Fruit fly (Drosophila melanogaster) whole organism, embryonic: ENCODE data around the gene Fbp1.

Experiments
- Ada2b ChIP-seq: fragments of 200-800 bp; sonication (Bioruptor generic); IDR thresholded peaks from 2 replicates; pipeline ENCODE4 v1.3.6; 2022; ENCODE audit warnings: missing biosample characterization, missing genetic modification characterization
- Adf1 ChIP-seq: fragments of 200-800 bp; sonication (Bioruptor generic); IDR thresholded peaks from 2 replicates; pipeline ENCODE4 v1.3.6; 2022; ENCODE audit warnings: missing biosample characterization, missing genetic modification characterization
- CG10209 ChIP-seq: fragments of 200-800 bp; sonication (Bioruptor generic); optimal IDR thresholded peaks from 3 replicates; lab custom pipeline; 2017; ENCODE audit warnings: missing biosample characterization, mild to moderate bottlenecking, missing genetic modification characterization, missing genetic modification reagents
- CG10267 ChIP-seq: fragments of 200-800 bp; sonication (Bioruptor generic); optimal IDR thresholded peaks from 2 replicates; lab custom pipeline; 2018; ENCODE audit warnings: missing biosample characterization, mild to moderate bottlenecking, missing genetic modification characterization, moderate library complexity
- CG10959 ChIP-seq: fragments of 200-800 bp; sonication (Bioruptor generic); IDR thresholded peaks from 2 replicates; pipeline ENCODE4 v1.3.6; 2022; ENCODE audit warnings: missing biosample characterization, missing genetic modification characterization
- CG13424 ChIP-seq: fragments of 200-800 bp; sonication (Bioruptor generic); optimal IDR thresholded peaks from 2 replicates; lab custom pipeline; 2019; ENCODE audit warnings: missing biosample characterization, mild to moderate bottlenecking, missing genetic modification characterization, moderate library complexity
- CG14014 ChIP-seq: fragments of 200-800 bp; sonication (Bioruptor generic); IDR thresholded peaks from 2 replicates; pipeline ENCODE4 v1.3.6; 2022; ENCODE audit warnings: missing biosample characterization, missing genetic modification characterization
- CG15514 ChIP-seq: fragments of 200-800 bp; sonication (Bioruptor generic); optimal IDR thresholded peaks from 3 replicates; lab custom pipeline; 2017; ENCODE audit warnings: missing biosample characterization, missing genetic modification characterization, mild to moderate bottlenecking, moderate library complexity, missing genetic modification reagents
- CG1602 ChIP-seq: fragments of 200-800 bp; sonication (Bioruptor generic); optimal IDR thresholded peaks from 3 replicates; lab custom pipeline; 2016; ENCODE audit warnings: missing biosample characterization, missing genetic modification characterization
- CG16815 ChIP-seq: fragments of 200-800 bp; sonication (Bioruptor generic); optimal IDR thresholded peaks from 3 replicates; lab custom pipeline; 2017; ENCODE audit warnings: missing biosample characterization, mild to moderate bottlenecking, missing genetic modification characterization
- CG17912 ChIP-seq: fragments of 200-800 bp; sonication (Bioruptor generic); optimal IDR thresholded peaks from 2 replicates; lab custom pipeline; 2018; ENCODE audit warnings: missing biosample characterization, mild to moderate bottlenecking, missing genetic modification characterization
- CG18262 ChIP-seq: fragments of 200-800 bp; optimal IDR thresholded peaks from 3 replicates; lab custom pipeline; 2019; ENCODE audit warnings: missing biosample characterization, mild to moderate bottlenecking, missing genetic modification characterization, moderate library complexity
- CG2116 ChIP-seq: fragments of 200-800 bp; sonication (Bioruptor generic); optimal IDR thresholded peaks from 3 replicates; lab custom pipeline; 2018; ENCODE audit warnings: missing biosample characterization, mild to moderate bottlenecking, missing genetic modification characterization
- CG2712 ChIP-seq: fragments of 200-800 bp; optimal IDR thresholded peaks from 3 replicates; lab custom pipeline; 2019; ENCODE audit warnings: missing biosample characterization, mild to moderate bottlenecking, missing genetic modification characterization, moderate library complexity
- CG34376 ChIP-seq: fragments of 200-800 bp; sonication (Bioruptor generic); optimal IDR thresholded peaks from 2 replicates; lab custom pipeline; 2018; ENCODE audit warnings: missing biosample characterization, mild to moderate bottlenecking, missing genetic modification characterization
- CG4282 ChIP-seq: fragments of 200-800 bp; sonication (Bioruptor generic); optimal IDR thresholded peaks from 2 replicates; lab custom pipeline; 2016; ENCODE audit warnings: missing biosample characterization, missing genetic modification characterization
- CG4730 ChIP-seq: fragments of 200-800 bp; sonication (Bioruptor generic); IDR thresholded peaks from 2 replicates; pipeline ENCODE4 v1.3.6; 2022; ENCODE audit warnings: missing biosample characterization, missing genetic modification characterization
- CG5953 ChIP-seq: fragments of 200-800 bp; sonication (Bioruptor generic); IDR thresholded peaks from 2 replicates; pipeline ENCODE4 v1.3.6; 2022; ENCODE audit warnings: missing biosample characterization, missing genetic modification characterization
- CG6272 ChIP-seq: fragments of 200-800 bp; sonication (Bioruptor generic); IDR thresholded peaks from 2 replicates; pipeline ENCODE4 v1.3.6; 2022; ENCODE audit warnings: missing biosample characterization, missing genetic modification characterization
- CG7839 ChIP-seq: fragments of 200-800 bp; sonication (Bioruptor generic); optimal IDR thresholded peaks from 3 replicates; lab custom pipeline; 2018; ENCODE audit warnings: missing biosample characterization, mild to moderate bottlenecking, missing genetic modification characterization, moderate library complexity
- Fer1 ChIP-seq: fragments of 200-800 bp; sonication (Bioruptor generic); optimal IDR thresholded peaks from 2 replicates; lab custom pipeline; 2017; ENCODE audit warnings: missing biosample characterization, mild to moderate bottlenecking, missing genetic modification characterization
- Gsc ChIP-seq: fragments of 200-800 bp; sonication (Bioruptor generic); IDR thresholded peaks from 2 replicates; pipeline ENCODE4 v1.3.6; 2022; ENCODE audit warnings: missing biosample characterization, missing genetic modification characterization
- Hr78 ChIP-seq, 2 experiments: fragments of 200-800 bp in 1 of 2; fragments of >200 bp in 1 of 2; sonication (Bioruptor generic) in 1 of 2; optimal IDR thresholded peaks; 2 replicates each; lab custom pipeline; 2017 to 2019; ENCODE audit warnings: missing biosample characterization in 2 of 2, missing genetic modification characterization in 2 of 2, mild to moderate bottlenecking in 1 of 2, moderate library complexity in 1 of 2
- MBD-R2 ChIP-seq: fragments of 200-800 bp; sonication (Bioruptor generic); IDR thresholded peaks from 2 replicates; pipeline ENCODE4 v1.3.6; 2022; ENCODE audit warnings: missing biosample characterization, missing genetic modification characterization
- NC2α ChIP-seq: fragments of 200-800 bp; sonication (Bioruptor generic); optimal IDR thresholded peaks from 2 replicates; lab custom pipeline; 2016; ENCODE audit warnings: missing biosample characterization, missing genetic modification characterization
- NfI ChIP-seq: fragments of 200-800 bp; sonication (Bioruptor generic); optimal IDR thresholded peaks from 3 replicates; lab custom pipeline; 2018; ENCODE audit warnings: missing biosample characterization, mild to moderate bottlenecking, missing genetic modification characterization, moderate library complexity
- Pdp1 ChIP-seq, 2 experiments: fragments of 200-800 bp; sonication (Bioruptor generic); optimal IDR thresholded peaks; 3 replicates each; lab custom pipeline; 2016; ENCODE audit warnings: missing biosample characterization in 2 of 2, missing genetic modification characterization in 2 of 2, mild to moderate bottlenecking in 1 of 2, moderate library complexity in 1 of 2
- Side ChIP-seq: fragments of 200-800 bp; sonication (Bioruptor generic); optimal IDR thresholded peaks from 2 replicates; lab custom pipeline; 2016; ENCODE audit warnings: missing biosample characterization, missing genetic modification characterization
- Sox100B ChIP-seq: fragments of 200-800 bp; sonication (Bioruptor generic); optimal IDR thresholded peaks from 3 replicates; lab custom pipeline; 2018; ENCODE audit warnings: missing biosample characterization, mild to moderate bottlenecking, missing genetic modification characterization
- amos ChIP-seq: fragments of 200-800 bp; sonication (Bioruptor generic); IDR thresholded peaks from 2 replicates; pipeline ENCODE4 v1.3.6; 2022; ENCODE audit warnings: missing biosample characterization, missing genetic modification characterization; ENCODE audit not compliant: partially characterized antibody
- cad ChIP-seq: fragments of >200 bp; optimal IDR thresholded peaks from 2 replicates; lab custom pipeline; 2017; ENCODE audit warnings: missing biosample characterization, missing genetic modification characterization
- cg ChIP-seq: fragments of 200-800 bp; sonication (Bioruptor generic); optimal IDR thresholded peaks from 3 replicates; lab custom pipeline; 2019; ENCODE audit warnings: missing biosample characterization, mild to moderate bottlenecking, missing genetic modification characterization, moderate library complexity
- chif ChIP-seq, 2 experiments: fragments of 200-800 bp; sonication (Bioruptor generic); optimal IDR thresholded peaks; 3 replicates each; lab custom pipeline; 2016; ENCODE audit warnings: missing biosample characterization in 2 of 2, missing genetic modification characterization in 2 of 2
- corto ChIP-seq: fragments of 200-800 bp; sonication (Bioruptor generic); optimal IDR thresholded peaks from 2 replicates; lab custom pipeline; 2016; ENCODE audit warnings: missing biosample characterization, mild to moderate bottlenecking, missing genetic modification characterization, moderate library complexity
- da ChIP-seq: fragments of 200-800 bp; sonication (Bioruptor generic); optimal IDR thresholded peaks from 2 replicates; lab custom pipeline; 2016; ENCODE audit warnings: missing biosample characterization, missing genetic modification characterization
- dmrt11E ChIP-seq: fragments of 200-800 bp; sonication (Bioruptor generic); optimal IDR thresholded peaks from 3 replicates; lab custom pipeline; 2018; ENCODE audit warnings: missing biosample characterization, mild to moderate bottlenecking, missing genetic modification characterization, moderate library complexity
- emc ChIP-seq: fragments of 200-800 bp; sonication (Bioruptor generic); optimal IDR thresholded peaks from 2 replicates; lab custom pipeline; 2016; ENCODE audit warnings: missing biosample characterization, missing genetic modification characterization
- fd64A ChIP-seq: fragments of 200-800 bp; sonication (Bioruptor generic); optimal IDR thresholded peaks from 3 replicates; lab custom pipeline; 2018; ENCODE audit warnings: missing biosample characterization, mild to moderate bottlenecking, missing genetic modification characterization
- fu2 ChIP-seq: fragments of 200-800 bp; sonication (Bioruptor generic); optimal IDR thresholded peaks from 2 replicates; lab custom pipeline; 2016; ENCODE audit warnings: missing biosample characterization, missing genetic modification characterization
- gsb ChIP-seq: fragments of 200-800 bp; sonication (Bioruptor generic); IDR thresholded peaks from 2 replicates; pipeline ENCODE4 v1.3.6; 2022; ENCODE audit warnings: missing biosample characterization, missing genetic modification characterization
- gt ChIP-seq: fragments of 200-800 bp; sonication (Bioruptor generic); IDR thresholded peaks from 2 replicates; pipeline ENCODE4 v1.3.6; 2022; ENCODE audit warnings: missing biosample characterization, missing genetic modification characterization
- lilli ChIP-seq: fragments of 200-800 bp; sonication (Bioruptor generic); optimal IDR thresholded peaks from 3 replicates; lab custom pipeline; 2016; ENCODE audit warnings: missing biosample characterization, missing genetic modification characterization
- nau ChIP-seq: fragments of 200-800 bp; sonication (Bioruptor generic); optimal IDR thresholded peaks from 3 replicates; lab custom pipeline; 2017; ENCODE audit warnings: missing biosample characterization, mild to moderate bottlenecking, missing genetic modification characterization, missing genetic modification reagents
- schlank ChIP-seq: fragments of 200-800 bp; sonication (Bioruptor generic); optimal IDR thresholded peaks from 2 replicates; lab custom pipeline; 2018; ENCODE audit warnings: missing biosample characterization, mild to moderate bottlenecking, missing genetic modification characterization
- sd ChIP-seq: fragments of 200-800 bp; sonication (Bioruptor generic); optimal IDR thresholded peaks from 3 replicates; lab custom pipeline; 2018; ENCODE audit warnings: missing biosample characterization, mild to moderate bottlenecking, missing genetic modification characterization, moderate library complexity
- shn ChIP-seq: fragments of 200-800 bp; sonication (Bioruptor generic); optimal IDR thresholded peaks from 3 replicates; lab custom pipeline; 2016; ENCODE audit warnings: missing biosample characterization, missing genetic modification characterization
- sna ChIP-seq: fragments of 200-800 bp; sonication (Bioruptor generic); IDR thresholded peaks from 2 replicates; pipeline ENCODE4 v1.3.6; 2022; ENCODE audit warnings: missing biosample characterization, missing genetic modification characterization; ENCODE audit not compliant: partially characterized antibody
- stc ChIP-seq: fragments of 200-800 bp; sonication (Bioruptor generic); IDR thresholded peaks from 2 replicates; pipeline ENCODE4 v1.3.6; 2022; ENCODE audit warnings: missing biosample characterization, missing genetic modification characterization
- tin ChIP-seq: fragments of 200-800 bp; sonication (Bioruptor generic); optimal IDR thresholded peaks from 3 replicates; lab custom pipeline; 2016; ENCODE audit warnings: missing biosample characterization, missing genetic modification characterization
- trem ChIP-seq: fragments of 200-800 bp; optimal IDR thresholded peaks from 3 replicates; lab custom pipeline; 2019; ENCODE audit warnings: missing biosample characterization, mild to moderate bottlenecking, missing genetic modification characterization, moderate library complexity
- vvl ChIP-seq: fragments of 200-800 bp; sonication (Bioruptor generic); IDR thresholded peaks from 2 replicates; pipeline ENCODE4 v1.3.6; 2022; ENCODE audit warnings: missing biosample characterization, missing genetic modification characterization

Gene Fbp1

DNA sequence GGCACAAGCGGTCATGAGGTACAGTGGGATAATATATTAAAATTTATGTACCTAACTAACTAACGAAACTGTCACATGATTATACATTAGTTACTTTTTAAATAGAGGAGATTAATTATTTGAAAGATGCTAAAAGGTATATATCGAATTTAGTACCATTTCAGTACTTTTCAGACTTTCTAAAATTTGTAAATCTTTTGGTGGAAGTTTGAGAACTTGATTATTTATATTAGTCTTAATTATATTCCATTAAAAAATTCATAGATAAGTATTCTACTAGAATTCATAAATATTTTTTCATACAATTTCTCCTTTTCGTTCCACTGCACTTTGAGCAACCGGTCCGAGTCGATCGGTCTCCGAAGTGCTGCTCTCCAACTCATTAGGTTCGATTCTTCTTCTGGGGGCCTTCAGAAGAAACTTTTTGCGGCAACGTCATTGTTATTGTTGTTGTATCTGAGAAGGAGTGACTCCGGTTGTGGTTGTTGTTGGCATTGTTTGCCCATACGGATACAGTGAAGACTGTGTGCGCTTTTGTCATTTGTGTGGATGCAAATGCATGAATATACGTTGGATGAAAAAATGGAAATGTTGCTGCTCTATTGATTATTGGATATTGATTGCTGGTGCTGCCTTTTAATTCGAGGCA lies 47.9 kb upstream of the Fbp1 start (continued):
- TF ChIP-seq CG14014 (GFP tag; lab: Robert Waterston, UW) (no peak), CG17912 (GFP tag; lab: Kevin White, UChicago) (no peak), CG34376 (no peak), tin (GFP tag; lab: Kevin White, UChicago) (no peak), amos (GFP tag; lab: Robert Waterston, UW) (no peak), fd64A (GFP tag; lab: Kevin White, UChicago) (no peak), CG13424 (tag; lab: Kevin White, UChicago) (no peak), NC2α (GFP tag; lab: Kevin White, UChicago) (no peak), Adf1 (no peak), Gsc (GFP tag; lab: Robert Waterston, UW) (no peak), CG4282 (GFP tag; lab: Kevin White, UChicago) (no peak), Sox100B (GFP tag; lab: Kevin White, UChicago) (peak; percentile 42), MBD-R2 (GFP tag; lab: Robert Waterston, UW) (no peak), fu2 (GFP tag; lab: Kevin White, UChicago) (no peak), CG10209 (GFP tag; lab: Kevin White, UChicago) (no peak), sd (tag; lab: Kevin White, UChicago) (no peak), stc (no peak), emc (no peak), CG2116 (GFP tag; lab: Kevin White, UChicago) (no peak), CG7839 (no peak), CG2712 (peak; percentile 30), NfI (GFP tag; lab: Kevin White, UChicago) (no peak), cad (GFP tag; lab: Kevin White, UChicago) (no peak), schlank (tag; lab: Kevin White, UChicago) (no peak), chif (GFP tag; optimal IDR thresholded peaks at IDR 0.05; lab: Kevin White, UChicago) (no peak), CG6272 (GFP tag; lab: Robert Waterston, UW) (no peak), Hr78 (GFP tag; optimal IDR thresholded peaks at IDR 0.05; lab: Kevin White, UChicago) (no peak), Fer1 (GFP tag; lab: Kevin White, UChicago) (no peak), cg (no peak), gsb (GFP tag; lab: Robert Waterston, UW) (no peak), trem (tag; lab: Kevin White, UChicago) (peak; percentile 42), CG4730 (GFP tag; lab: Robert Waterston, UW) (no peak), CG15514 (GFP tag; lab: Kevin White, UChicago) (no peak), CG10959 (GFP tag; lab: Robert Waterston, UW) (no peak), shn (no peak), CG16815 (GFP tag; lab: Kevin White, UChicago) (no peak), Pdp1 (GFP tag; optimal IDR thresholded peaks at IDR 0.05; lab: Kevin White, UChicago) (no peak), CG1602 (GFP tag; lab: Kevin White, UChicago) (no peak), corto (GFP tag; lab: Kevin White, UChicago) (no peak), nau (GFP tag; lab: Kevin White, UChicago) (no peak), da (GFP tag; lab: Kevin White, UChicago) (no peak), gt (GFP tag; lab: Robert Waterston, UW) (no peak), dmrt11E (tag; lab: Kevin White, UChicago) (peak; percentile 6), CG5953 (GFP tag; lab: Robert Waterston, UW) (no peak), CG18262 (tag; lab: Kevin White, UChicago) (peak; percentile 55), Ada2b (GFP tag; lab: Robert Waterston, UW) (no peak), CG10267 (tag; lab: Kevin White, UChicago) (peak; percentile 57), vvl (GFP tag; lab: Robert Waterston, UW) (no peak), lilli (GFP tag; lab: Kevin White, UChicago) (no peak), Side (GFP tag; lab: Kevin White, UChicago) (no peak), sna (no peak)
